Worm (Caenorhabditis elegans) whole organism, young adult: Measurements from ENCODE around the gene F55G7.1.

Source experiments
- B0035.1 ChIP-seq: sonication (generic microtip); optimal IDR thresholded peaks from 2 replicates; lab custom pipeline; 2016; ENCODE audit warnings: missing genetic modification characterization, mild to moderate bottlenecking, missing compliant biosample characterization, missing genotype, missing genetic modification reagents
- C06A6.2 ChIP-seq: fragments of 200-800 bp; sonication (Bioruptor generic); conservative IDR thresholded peaks from 2 replicates; pipeline ENCODE4 v1.3.6; 2022; ENCODE audit warnings: missing genetic modification characterization, missing compliant biosample characterization
- D2030.7 ChIP-seq: fragments of 200-800 bp; sonication (Bioruptor generic); IDR thresholded peaks from 2 replicates; pipeline ENCODE4 v1.3.6; 2022; ENCODE audit warnings: missing genetic modification reagents, missing genetic modification characterization, missing compliant biosample characterization
- F22D6.2 ChIP-seq: sonication (generic microtip); optimal IDR thresholded peaks from 2 replicates; lab custom pipeline; 2016; ENCODE audit warnings: mild to moderate bottlenecking, missing genetic modification characterization, missing compliant biosample characterization
- F52B5.7 ChIP-seq: sonication (generic microtip); optimal IDR thresholded peaks from 2 replicates; lab custom pipeline; 2016; ENCODE audit warnings: mild to moderate bottlenecking, missing genetic modification characterization, missing compliant biosample characterization
- K11D2.4 ChIP-seq: fragments of 200-800 bp; sonication (Bioruptor generic); IDR thresholded peaks from 2 replicates; pipeline ENCODE4 v1.3.6; 2022; ENCODE audit warnings: missing genetic modification reagents, missing genetic modification characterization, missing compliant biosample characterization
- Y53F4B.3 ChIP-seq: fragments of 200-800 bp; sonication (Bioruptor generic); IDR thresholded peaks from 2 replicates; pipeline ENCODE4 v1.3.6; 2022; ENCODE audit warnings: missing genetic modification reagents, missing genetic modification characterization, missing compliant biosample characterization
- Y67H2A.10 ChIP-seq: fragments of 200-800 bp; sonication (Bioruptor generic); conservative IDR thresholded peaks from 2 replicates; pipeline ENCODE4 v1.3.6; 2022; ENCODE audit warnings: missing genetic modification reagents, missing genetic modification characterization, missing compliant biosample characterization
- Y95B8A.8 ChIP-seq: fragments of 200-800 bp; sonication (Bioruptor generic); IDR thresholded peaks from 2 replicates; pipeline ENCODE4 v1.3.6; 2022; ENCODE audit warnings: missing genetic modification reagents, missing genetic modification characterization, missing compliant biosample characterization
- ZK185.1 ChIP-seq: sonication (generic microtip); optimal IDR thresholded peaks from 2 replicates; lab custom pipeline; 2016; ENCODE audit warnings: mild to moderate bottlenecking, missing genetic modification characterization, missing compliant biosample characterization; ENCODE audit not compliant: poor library complexity, severe bottlenecking
- akir-1 ChIP-seq: fragments of 200-800 bp; sonication (Bioruptor generic); optimal IDR thresholded peaks from 2 replicates; lab custom pipeline; 2018; ENCODE audit warnings: mild to moderate bottlenecking, missing genetic modification characterization, moderate library complexity, missing compliant biosample characterization
- athp-1 ChIP-seq: sonication (generic microtip); optimal IDR thresholded peaks from 2 replicates; lab custom pipeline; 2017; ENCODE audit warnings: mild to moderate bottlenecking, missing genetic modification characterization, missing compliant biosample characterization
- attf-6 ChIP-seq: fragments of 200-800 bp; sonication (Bioruptor generic); IDR thresholded peaks from 2 replicates; pipeline ENCODE4 v1.3.6; 2022; ENCODE audit warnings: missing genetic modification reagents, missing genetic modification characterization, missing compliant biosample characterization
- bed-1 ChIP-seq: fragments of 200-800 bp; sonication (Bioruptor generic); IDR thresholded peaks from 2 replicates; pipeline ENCODE4 v1.3.6; 2022; ENCODE audit warnings: missing genetic modification reagents, missing genetic modification characterization, missing compliant biosample characterization
- bed-2 ChIP-seq: fragments of 200-800 bp; sonication (Bioruptor generic); IDR thresholded peaks from 2 replicates; pipeline ENCODE4 v1.3.6; 2022; ENCODE audit warnings: missing genetic modification reagents, missing genetic modification characterization, missing compliant biosample characterization
- ceh-58 ChIP-seq: fragments of 200-800 bp; sonication (Bioruptor generic); IDR thresholded peaks from 2 replicates; pipeline ENCODE4 v1.3.6; 2022; ENCODE audit warnings: missing genetic modification characterization, missing compliant biosample characterization
- ceh-91 ChIP-seq: fragments of 200-800 bp; sonication (Bioruptor generic); IDR thresholded peaks from 2 replicates; pipeline ENCODE4 v1.3.6; 2022; ENCODE audit warnings: missing genetic modification reagents, missing genetic modification characterization, missing compliant biosample characterization
- chd-7 ChIP-seq: sonication (generic microtip); optimal IDR thresholded peaks from 2 replicates; lab custom pipeline; 2016; ENCODE audit warnings: mild to moderate bottlenecking, missing genetic modification characterization, moderate library complexity, missing compliant biosample characterization
- dpff-1 ChIP-seq: sonication (generic microtip); optimal IDR thresholded peaks from 2 replicates; lab custom pipeline; 2017; ENCODE audit warnings: mild to moderate bottlenecking, missing genetic modification characterization, missing compliant biosample characterization
- egl-18 ChIP-seq: fragments of 200-800 bp; sonication (Bioruptor generic); IDR thresholded peaks from 2 replicates; pipeline ENCODE4 v1.3.6; 2022; ENCODE audit warnings: missing genetic modification reagents, missing genetic modification characterization, missing compliant biosample characterization
- him-1 ChIP-seq: sonication (generic microtip); optimal IDR thresholded peaks from 2 replicates; lab custom pipeline; 2016; ENCODE audit warnings: missing genotype, missing genetic modification reagents, missing genetic modification characterization, missing compliant biosample characterization
- hsf-1 ChIP-seq: fragments of 200-800 bp; sonication (Bioruptor generic); IDR thresholded peaks from 2 replicates; pipeline ENCODE4 v1.3.6; 2022; ENCODE audit warnings: missing genetic modification reagents, missing genetic modification characterization, missing compliant biosample characterization
- lag-1 ChIP-seq: fragments of 200-800 bp; sonication (Bioruptor generic); IDR thresholded peaks from 2 replicates; pipeline ENCODE4 v1.3.6; 2022; ENCODE audit warnings: missing genetic modification reagents, missing genetic modification characterization, missing compliant biosample characterization
- let-607 ChIP-seq, 2 experiments: fragments of 200-800 bp in 1 of 2; sonication (Bioruptor generic) in 1 of 2; sonication (generic microtip) in 1 of 2; optimal IDR thresholded peaks; 2 replicates each; lab custom pipeline; 2016 to 2018; ENCODE audit warnings: mild to moderate bottlenecking in 2 of 2, missing compliant biosample characterization in 2 of 2, missing genetic modification characterization in 2 of 2, moderate library complexity in 2 of 2, missing genotype in 1 of 2
- lir-1 ChIP-seq: fragments of 200-800 bp; sonication (Bioruptor generic); conservative IDR thresholded peaks from 2 replicates; pipeline ENCODE4 v1.3.6; 2022; ENCODE audit warnings: missing genetic modification reagents, missing genetic modification characterization, missing compliant biosample characterization
- lsy-27 ChIP-seq: sonication (generic microtip); optimal IDR thresholded peaks from 2 replicates; lab custom pipeline; 2017; ENCODE audit warnings: missing genetic modification characterization, mild to moderate bottlenecking, missing compliant biosample characterization, antibody characterized with exemption, missing genotype, borderline replicate concordance; ENCODE audit not compliant: insufficient read depth
- madf-10 ChIP-seq: sonication (generic microtip); optimal IDR thresholded peaks from 2 replicates; lab custom pipeline; 2016; ENCODE audit warnings: mild to moderate bottlenecking, missing genetic modification characterization, missing compliant biosample characterization
- mel-28 ChIP-seq: sonication (generic microtip); optimal IDR thresholded peaks from 2 replicates; lab custom pipeline; 2016; ENCODE audit warnings: borderline replicate concordance, mild to moderate bottlenecking, missing genetic modification characterization, missing compliant biosample characterization
- mes-4 ChIP-seq: sonication (generic microtip); optimal IDR thresholded peaks from 2 replicates; lab custom pipeline; 2016; ENCODE audit warnings: missing genotype, missing genetic modification characterization, missing compliant biosample characterization
- mxl-1 ChIP-seq: sonication (generic microtip); optimal IDR thresholded peaks from 2 replicates; lab custom pipeline; 2016; ENCODE audit warnings: missing genetic modification characterization, missing compliant biosample characterization
- nfya-1 ChIP-seq: sonication (generic microtip); optimal IDR thresholded peaks from 2 replicates; lab custom pipeline; 2017; ENCODE audit warnings: antibody characterized with exemption, missing compliant biosample characterization, missing genetic modification characterization, borderline replicate concordance; ENCODE audit not compliant: insufficient read depth
- nhr-120 ChIP-seq: fragments of 200-800 bp; sonication (Bioruptor generic); IDR thresholded peaks from 2 replicates; pipeline ENCODE4 v1.3.6; 2022; ENCODE audit warnings: missing genetic modification characterization, missing compliant biosample characterization
- nhr-90 ChIP-seq: sonication (generic microtip); optimal IDR thresholded peaks from 2 replicates; lab custom pipeline; 2016; ENCODE audit warnings: missing genotype, mild to moderate bottlenecking, missing genetic modification characterization, missing compliant biosample characterization
- pbrm-1 ChIP-seq: fragments of 200-800 bp; sonication (Bioruptor generic); IDR thresholded peaks from 2 replicates; pipeline ENCODE4 v1.3.6; 2022; ENCODE audit warnings: missing genetic modification reagents, missing genetic modification characterization, missing compliant biosample characterization
- pha-4 ChIP-seq: fragments of 150-350 bp; sonication (generic microtip); optimal IDR thresholded peaks from 2 replicates; lab custom pipeline; 2014; ENCODE audit warnings: missing biosample characterization, missing genetic modification reagents, missing genetic modification characterization
- snpc-1.3 ChIP-seq: sonication (generic microtip); optimal IDR thresholded peaks from 2 replicates; lab custom pipeline; 2017; ENCODE audit warnings: missing genetic modification characterization, mild to moderate bottlenecking, missing compliant biosample characterization, antibody characterized with exemption, moderate library complexity, missing genotype, missing genetic modification reagents; ENCODE audit not compliant: insufficient read depth
- snpc-3.4 ChIP-seq: sonication (generic microtip); optimal IDR thresholded peaks from 2 replicates; lab custom pipeline; 2017; ENCODE audit warnings: missing genetic modification characterization, mild to moderate bottlenecking, missing compliant biosample characterization, antibody characterized with exemption, moderate library complexity, missing genotype, missing genetic modification reagents
- snpc-4 ChIP-seq, 5 experiments: fragments of 150-350 bp in 1 of 5; sonication (generic microtip) in 4 of 5; optimal IDR thresholded peaks; 2 replicates each; lab custom pipeline; 2014 to 2018; ENCODE audit warnings: missing genetic modification characterization in 5 of 5, missing biosample characterization in 3 of 5, antibody characterized with exemption in 2 of 5, mild to moderate bottlenecking in 2 of 5, missing compliant biosample characterization in 2 of 5, missing genotype in 2 of 5, moderate library complexity in 2 of 5, missing genetic modification reagents in 1 of 5
- somi-1 ChIP-seq: fragments of 200-800 bp; sonication (Bioruptor generic); optimal IDR thresholded peaks from 2 replicates; lab custom pipeline; 2018; ENCODE audit warnings: mild to moderate bottlenecking, missing genetic modification characterization, missing compliant biosample characterization
- tlf-1 ChIP-seq: fragments of 200-800 bp; sonication (Bioruptor generic); optimal IDR thresholded peaks from 2 replicates; lab custom pipeline; 2018; ENCODE audit warnings: mild to moderate bottlenecking, missing genetic modification characterization, missing compliant biosample characterization
- unc-62 ChIP-seq: fragments of 150-350 bp; optimal IDR thresholded peaks from 2 replicates; lab custom pipeline; 2014; ENCODE audit warnings: missing biosample characterization, missing genetic modification reagents, missing genetic modification characterization
- xnd-1 ChIP-seq: sonication (generic microtip); optimal IDR thresholded peaks from 2 replicates; lab custom pipeline; 2016; ENCODE audit warnings: missing genotype, missing genetic modification reagents, missing genetic modification characterization, missing compliant biosample characterization
- zfh-2 ChIP-seq: fragments of 200-800 bp; sonication (Bioruptor generic); conservative IDR thresholded peaks from 2 replicates; pipeline ENCODE4 v1.3.6; 2022; ENCODE audit warnings: missing genetic modification reagents, missing genetic modification characterization, missing compliant biosample characterization
- ztf-22 ChIP-seq: fragments of 200-800 bp; sonication (Bioruptor generic); optimal IDR thresholded peaks from 2 replicates; lab custom pipeline; 2018; ENCODE audit warnings: mild to moderate bottlenecking, missing genetic modification characterization, moderate library complexity, missing compliant biosample characterization
- ztf-28 ChIP-seq: fragments of 200-800 bp; sonication (Bioruptor generic); IDR thresholded peaks from 2 replicates; pipeline ENCODE4 v1.3.6; 2022; ENCODE audit warnings: missing genetic modification reagents, missing genetic modification characterization, missing compliant biosample characterization
- ztf-3 ChIP-seq: fragments of 200-800 bp; sonication (Bioruptor generic); optimal IDR thresholded peaks from 2 replicates; lab custom pipeline; 2018; ENCODE audit warnings: mild to moderate bottlenecking, missing genetic modification characterization, missing compliant biosample characterization

F55G7.1 gene

ce11 chrX:11933547-11933946, 9.3 kb downstream of the F55G7.1 start (continued):
- TF ChIP-seq chd-7 (tag; lab: Kevin White, UChicago): peak; percentile 39
- no peak for TF ChIP-seq F52B5.7 (tag; lab: Kevin White, UChicago)
- no peak for TF ChIP-seq zfh-2 (GFP tag; lab: Robert Waterston, UW)
- peak; percentile 85 for TF ChIP-seq mxl-1 (tag; lab: Kevin White, UChicago)
- peak; percentile 87 for TF ChIP-seq him-1 (tag; lab: Kevin White, UChicago)
- TF ChIP-seq Y67H2A.10: no peak
- no peak for TF ChIP-seq lag-1 (GFP tag; lab: Robert Waterston, UW)
- no peak for TF ChIP-seq hsf-1 (GFP tag; lab: Robert Waterston, UW)
- peak; percentile 63 for TF ChIP-seq attf-6
- no peak for TF ChIP-seq xnd-1 (tag; lab: Kevin White, UChicago)
- TF ChIP-seq tlf-1 (GFP tag; lab: Kevin White, UChicago): no peak
- no peak for TF ChIP-seq dpff-1
- no peak for TF ChIP-seq nhr-120 (GFP tag; lab: Robert Waterston, UW)
- peak; percentile 78 for TF ChIP-seq pbrm-1 (GFP tag; lab: Robert Waterston, UW)
- no peak for TF ChIP-seq ceh-58 (GFP tag; lab: Robert Waterston, UW)
- peak; percentile 86 for TF ChIP-seq D2030.7
- no peak for TF ChIP-seq C06A6.2 (GFP tag; lab: Robert Waterston, UW)
- TF ChIP-seq ztf-22 (GFP tag; lab: Kevin White, UChicago): no peak
- no peak for TF ChIP-seq egl-18 (GFP tag; lab: Robert Waterston, UW)
- TF ChIP-seq ceh-91 (GFP tag; lab: Robert Waterston, UW): no peak
- 0 out of 2 replicates have a peak, but pooled peaks have one; percentile 26 for TF ChIP-seq Y53F4B.3 (GFP tag; lab: Robert Waterston, UW)
- TF ChIP-seq F22D6.2 (tag; lab: Kevin White, UChicago): no peak
- peak; percentile 39 for TF ChIP-seq snpc-4 (GFP tag; optimal IDR thresholded peaks at IDR 0.05; lab: Kevin White, UChicago)
- peak in 2 of 4 experiments; percentile 56 to 70 for TF ChIP-seq snpc-4 (tag; optimal IDR thresholded peaks at IDR 0.05; lab: Kevin White, UChicago)
- peak; percentile 54 for TF ChIP-seq snpc-1.3 (tag; lab: Kevin White, UChicago)
- peak; percentile 79 for TF ChIP-seq nhr-90 (tag; lab: Kevin White, UChicago)
- TF ChIP-seq mes-4 (tag; lab: Kevin White, UChicago): peak; percentile 2
- TF ChIP-seq K11D2.4 (GFP tag; lab: Robert Waterston, UW): no peak
- TF ChIP-seq snpc-3.4 (tag; lab: Kevin White, UChicago): peak; percentile 62
- TF ChIP-seq bed-1: peak; percentile 56; the same call in 1 of the 2 replicates
- no peak for TF ChIP-seq lsy-27
- TF ChIP-seq athp-1: peak; percentile 58
- TF ChIP-seq Y95B8A.8: no peak
- no peak for TF ChIP-seq akir-1 (GFP tag; lab: Kevin White, UChicago)
- TF ChIP-seq ztf-28 (GFP tag; lab: Robert Waterston, UW): peak; percentile 71; the same call in 1 of the 2 replicates
- TF ChIP-seq nfya-1 (tag; lab: Kevin White, UChicago): no peak

- no peak for TF ChIP-seq bed-2
- peak in 1 of 2 experiments; percentile 54 for TF ChIP-seq let-607 (tag; optimal IDR thresholded peaks at IDR 0.05; lab: Kevin White, UChicago)
- peak; percentile 37 for TF ChIP-seq chd-7 (tag; lab: Kevin White, UChicago)
- no peak for TF ChIP-seq unc-62 (GFP tag; lab: Kevin White, UChicago)
- TF ChIP-seq hsf-1 (GFP tag; lab: Robert Waterston, UW): no peak
- no peak for TF ChIP-seq ztf-3 (GFP tag; lab: Kevin White, UChicago)
- 0 out of 2 replicates have a peak, but pooled peaks have one; percentile 12 for TF ChIP-seq attf-6
- TF ChIP-seq nhr-90 (tag; lab: Kevin White, UChicago): peak; percentile 61
- TF ChIP-seq lir-1 (GFP tag; lab: Robert Waterston, UW): peak; percentile 31; the same call in 1 of the 2 replicates
- TF ChIP-seq madf-10 (tag; lab: Kevin White, UChicago): peak; percentile 77
- TF ChIP-seq B0035.1 (tag; lab: Kevin White, UChicago): no peak
- peak; percentile 68 for TF ChIP-seq somi-1 (GFP tag; lab: Kevin White, UChicago)
- TF ChIP-seq D2030.7: peak; percentile 83
- TF ChIP-seq lsy-27: no peak
- TF ChIP-seq ceh-58 (GFP tag; lab: Robert Waterston, UW): no peak
- peak; percentile 93 for TF ChIP-seq ZK185.1 (tag; lab: Kevin White, UChicago)
- TF ChIP-seq mel-28: peak; percentile 39
- TF ChIP-seq pha-4 (tag; lab: Kevin White, UChicago): no peak
Measured at ce11 chrX:11934933-11935332, 10.7 kb downstream of the F55G7.1 start.
